Worm (Caenorhabditis elegans) whole organism, L1 larva: ENCODE data around the gene pak-2.

Experiments
- C04F5.9 ChIP-seq: sonication (generic microtip); optimal IDR thresholded peaks from 2 replicates; lab custom pipeline; 2016; ENCODE audit warnings: missing genetic modification characterization, missing compliant biosample characterization
- C16A3.4 ChIP-seq: fragments of 150-350 bp; optimal IDR thresholded peaks from 2 replicates; lab custom pipeline; 2014; ENCODE audit warnings: missing biosample characterization, missing genetic modification characterization
- F16B12.6 ChIP-seq: fragments of 150-350 bp; optimal IDR thresholded peaks from 2 replicates; lab custom pipeline; 2014; ENCODE audit warnings: missing biosample characterization, missing genetic modification characterization
- Y116A8C.19 ChIP-seq: sonication (generic microtip); optimal IDR thresholded peaks from 2 replicates; lab custom pipeline; 2016; ENCODE audit warnings: missing compliant biosample characterization, missing genetic modification characterization, borderline replicate concordance
- aha-1 ChIP-seq: fragments of 150-350 bp; optimal IDR thresholded peaks from 2 replicates; lab custom pipeline; 2014; ENCODE audit warnings: missing biosample characterization, missing genetic modification characterization
- aly-2 ChIP-seq: fragments of 150-350 bp; optimal IDR thresholded peaks from 2 replicates; lab custom pipeline; 2014; ENCODE audit warnings: missing biosample characterization, missing genetic modification characterization
- blmp-1 ChIP-seq: fragments of 150-350 bp; optimal IDR thresholded peaks from 2 replicates; lab custom pipeline; 2014; ENCODE audit warnings: missing biosample characterization, missing genetic modification characterization
- ceh-8 ChIP-seq: fragments of 200-800 bp; sonication (Bioruptor generic); optimal IDR thresholded peaks from 2 replicates; lab custom pipeline; 2018; ENCODE audit warnings: mild to moderate bottlenecking, missing genetic modification characterization, moderate library complexity, missing compliant biosample characterization
- ceh-88 ChIP-seq: fragments of 200-800 bp; sonication (Bioruptor generic); IDR thresholded peaks from 2 replicates; pipeline ENCODE4 v1.3.6; 2022; ENCODE audit warnings: missing genetic modification characterization, missing compliant biosample characterization
- ceh-90 ChIP-seq: sonication (generic microtip); optimal IDR thresholded peaks from 2 replicates; lab custom pipeline; 2016; ENCODE audit warnings: missing genetic modification characterization, missing compliant biosample characterization
- dpl-1 ChIP-seq, 3 experiments: fragments of 150-350 bp in 2 of 3; sonication (generic microtip) in 1 of 3; optimal IDR thresholded peaks; 2 replicates each; lab custom pipeline; 2014 to 2017; ENCODE audit warnings: missing biosample characterization in 3 of 3, missing genetic modification characterization in 3 of 3, missing genetic modification reagents in 3 of 3
- dsc-1 ChIP-seq: sonication (generic microtip); optimal IDR thresholded peaks from 2 replicates; lab custom pipeline; 2016; ENCODE audit warnings: mild to moderate bottlenecking, missing genetic modification characterization, missing compliant biosample characterization
- efl-1 ChIP-seq, 4 experiments: fragments of 150-350 bp; optimal IDR thresholded peaks in 3 of 4; peaks in 1 of 4; 1 replicate in 1 of 4; 2 replicates in 3 of 4; lab custom pipeline; 2014; ENCODE audit warnings: missing biosample characterization in 2 of 4, missing genetic modification characterization in 2 of 4, missing genetic modification reagents in 2 of 4
- egl-13 ChIP-seq: sonication (generic microtip); optimal IDR thresholded peaks from 2 replicates; lab custom pipeline; 2016; ENCODE audit warnings: missing genotype, missing genetic modification reagents, missing genetic modification characterization, missing compliant biosample characterization
- egl-27 ChIP-seq, 2 experiments: fragments of 150-350 bp in 1 of 2; sonication (generic microtip); optimal IDR thresholded peaks; 3 replicates each; lab custom pipeline; 2017 to 2018; ENCODE audit warnings: missing biosample characterization in 2 of 2, missing genetic modification characterization in 2 of 2, missing genetic modification reagents in 2 of 2
- elt-3 ChIP-seq, 6 experiments: fragments of 150-350 bp in 1 of 6; sonication (generic microtip); optimal IDR thresholded peaks; 2 replicates each; lab custom pipeline; 2017 to 2018; ENCODE audit warnings: missing biosample characterization in 6 of 6, missing genetic modification characterization in 6 of 6, inconsistent platforms in 1 of 6
- fkh-10 ChIP-seq: sonication (generic microtip); optimal IDR thresholded peaks from 2 replicates; lab custom pipeline; 2017; ENCODE audit warnings: missing biosample characterization, missing genetic modification reagents, missing genetic modification characterization
- fkh-4 ChIP-seq: sonication (generic microtip); optimal IDR thresholded peaks from 2 replicates; lab custom pipeline; 2016; ENCODE audit warnings: missing compliant biosample characterization, missing genetic modification characterization, borderline replicate concordance
- fkh-8 ChIP-seq: sonication (generic microtip); optimal IDR thresholded peaks from 2 replicates; lab custom pipeline; 2016; ENCODE audit warnings: mild to moderate bottlenecking, missing genetic modification characterization, missing compliant biosample characterization
- fos-1 ChIP-seq: fragments of 150-350 bp; optimal IDR thresholded peaks from 2 replicates; lab custom pipeline; 2014; ENCODE audit warnings: missing biosample characterization, missing genetic modification characterization
- grh-1 ChIP-seq: fragments of 200-800 bp; sonication (Bioruptor generic); IDR thresholded peaks from 2 replicates; pipeline ENCODE4 v1.3.6; 2022; ENCODE audit warnings: missing genetic modification reagents, missing genetic modification characterization, missing compliant biosample characterization
- hpl-2 ChIP-seq: fragments of 150-350 bp; optimal IDR thresholded peaks from 2 replicates; lab custom pipeline; 2014; ENCODE audit warnings: missing biosample characterization, missing genetic modification reagents, missing genetic modification characterization
- isw-1 ChIP-seq: fragments of 200-800 bp; sonication (Bioruptor generic); IDR thresholded peaks from 2 replicates; pipeline ENCODE4 v1.3.6; 2022; ENCODE audit warnings: missing genetic modification characterization, missing compliant biosample characterization
- jun-1 ChIP-seq: fragments of 150-350 bp; optimal IDR thresholded peaks from 2 replicates; lab custom pipeline; 2014; ENCODE audit warnings: missing biosample characterization, missing genetic modification reagents, missing genetic modification characterization
- lin-14 ChIP-seq: fragments of 200-800 bp; sonication (Bioruptor generic); optimal IDR thresholded peaks from 2 replicates; lab custom pipeline; 2018; ENCODE audit warnings: mild to moderate bottlenecking, missing genetic modification characterization, moderate library complexity, missing compliant biosample characterization
- lin-15B ChIP-seq: fragments of 150-350 bp; sonication (generic microtip); optimal IDR thresholded peaks from 3 replicates; lab custom pipeline; 2014; ENCODE audit warnings: missing biosample characterization, missing genetic modification characterization
- lin-35 ChIP-seq, 2 experiments: fragments of 150-350 bp; optimal IDR thresholded peaks; 2 replicates each; lab custom pipeline; 2014; ENCODE audit warnings: missing biosample characterization in 2 of 2, missing genetic modification characterization in 2 of 2, missing genetic modification reagents in 2 of 2
- lin-39 ChIP-seq: fragments of 150-350 bp; optimal IDR thresholded peaks from 2 replicates; lab custom pipeline; 2014; ENCODE audit warnings: missing biosample characterization, missing genetic modification reagents, missing genetic modification characterization
- lir-3 ChIP-seq: sonication (generic microtip); optimal IDR thresholded peaks from 2 replicates; lab custom pipeline; 2016; ENCODE audit warnings: mild to moderate bottlenecking, missing genetic modification characterization, moderate library complexity, missing compliant biosample characterization; ENCODE audit not compliant: poor library complexity
- lsy-2 ChIP-seq, 2 experiments: fragments of 150-350 bp; optimal IDR thresholded peaks; 2 replicates each; lab custom pipeline; 2014; ENCODE audit warnings: missing biosample characterization in 2 of 2, missing genetic modification characterization in 2 of 2
- mdl-1 ChIP-seq, 2 experiments: fragments of 150-350 bp; optimal IDR thresholded peaks; 2 replicates each; lab custom pipeline; 2014 to 2017; ENCODE audit warnings: missing biosample characterization in 2 of 2, missing genetic modification characterization in 2 of 2, inconsistent platforms in 1 of 2
- mef-2 ChIP-seq: fragments of 150-350 bp; optimal IDR thresholded peaks from 2 replicates; lab custom pipeline; 2014; ENCODE audit warnings: missing biosample characterization, missing genetic modification characterization
- mep-1 ChIP-seq: fragments of 150-350 bp; optimal IDR thresholded peaks from 2 replicates; lab custom pipeline; 2014; ENCODE audit warnings: missing biosample characterization, missing genetic modification characterization
- nhr-12 ChIP-seq: sonication (generic microtip); optimal IDR thresholded peaks from 2 replicates; lab custom pipeline; 2017; ENCODE audit warnings: missing biosample characterization, missing genetic modification characterization
- nhr-19 ChIP-seq: fragments of 200-800 bp; sonication (Bioruptor generic); conservative IDR thresholded peaks from 2 replicates; pipeline ENCODE4 v1.3.6; 2022; ENCODE audit warnings: missing genetic modification characterization, missing compliant biosample characterization
- nhr-20 ChIP-seq: sonication (generic microtip); optimal IDR thresholded peaks from 2 replicates; lab custom pipeline; 2016; ENCODE audit warnings: mild to moderate bottlenecking, missing genetic modification characterization, missing compliant biosample characterization
- nhr-71 ChIP-seq: sonication (generic microtip); optimal IDR thresholded peaks from 2 replicates; lab custom pipeline; 2016; ENCODE audit warnings: mild to moderate bottlenecking, missing genetic modification characterization, moderate library complexity, missing compliant biosample characterization
- nhr-84 ChIP-seq: sonication (generic microtip); optimal IDR thresholded peaks from 2 replicates; lab custom pipeline; 2017; ENCODE audit warnings: missing biosample characterization, missing genetic modification characterization
- nhr-85 ChIP-seq: sonication (generic microtip); peaks from one replicate; lab custom pipeline; 2016; ENCODE audit warnings: missing genetic modification characterization, inconsistent platforms, missing compliant biosample characterization
- rnt-1 ChIP-seq: sonication (generic microtip); optimal IDR thresholded peaks from 2 replicates; lab custom pipeline; 2016; ENCODE audit warnings: mild to moderate bottlenecking, missing genetic modification characterization, moderate library complexity, missing compliant biosample characterization
- snpc-4 ChIP-seq: fragments of 150-350 bp; optimal IDR thresholded peaks from 2 replicates; lab custom pipeline; 2014; ENCODE audit warnings: missing biosample characterization, missing genetic modification characterization
- snu-23 ChIP-seq: sonication (generic microtip); optimal IDR thresholded peaks from 2 replicates; lab custom pipeline; 2016; ENCODE audit warnings: missing genetic modification characterization, missing compliant biosample characterization
- sup-37 ChIP-seq: fragments of 200-800 bp; sonication (Bioruptor generic); optimal IDR thresholded peaks from 2 replicates; lab custom pipeline; 2018; ENCODE audit warnings: mild to moderate bottlenecking, missing genetic modification characterization, missing compliant biosample characterization
- swsn-7 ChIP-seq: sonication (generic microtip); optimal IDR thresholded peaks from 2 replicates; lab custom pipeline; 2016; ENCODE audit warnings: missing genetic modification characterization, missing compliant biosample characterization
- unc-30 ChIP-seq: sonication (generic microtip); optimal IDR thresholded peaks from 2 replicates; lab custom pipeline; 2017; ENCODE audit warnings: missing biosample characterization, missing genetic modification characterization
- unc-62 ChIP-seq: fragments of 150-350 bp; optimal IDR thresholded peaks from 2 replicates; lab custom pipeline; 2014; ENCODE audit warnings: missing biosample characterization, missing genetic modification reagents, missing genetic modification characterization
- unc-86 ChIP-seq: sonication (generic microtip); optimal IDR thresholded peaks from 2 replicates; lab custom pipeline; 2016; ENCODE audit warnings: missing genetic modification characterization, missing compliant biosample characterization
- vab-15 ChIP-seq: sonication (generic microtip); optimal IDR thresholded peaks from 2 replicates; lab custom pipeline; 2017; ENCODE audit warnings: missing genotype, mild to moderate bottlenecking, missing genetic modification characterization, missing compliant biosample characterization
- xbp-1 ChIP-seq: sonication (generic microtip); optimal IDR thresholded peaks from 2 replicates; lab custom pipeline; 2016; ENCODE audit warnings: missing genetic modification characterization, missing compliant biosample characterization
- zag-1 ChIP-seq: fragments of 150-350 bp; optimal IDR thresholded peaks from 2 replicates; lab custom pipeline; 2014; ENCODE audit warnings: missing biosample characterization, missing genetic modification characterization
- zip-4 ChIP-seq: fragments of 200-800 bp; sonication (Bioruptor generic); optimal IDR thresholded peaks from 2 replicates; lab custom pipeline; 2018; ENCODE audit warnings: mild to moderate bottlenecking, missing genetic modification characterization, moderate library complexity, missing compliant biosample characterization
- ztf-11 ChIP-seq, 2 experiments: sonication (generic microtip); optimal IDR thresholded peaks; 2 replicates each; lab custom pipeline; 2016 to 2017; ENCODE audit warnings: missing genetic modification characterization in 2 of 2, missing biosample characterization in 1 of 2, missing compliant biosample characterization in 1 of 2
- ztf-4 ChIP-seq: fragments of 150-350 bp; optimal IDR thresholded peaks from 2 replicates; lab custom pipeline; 2014; ENCODE audit warnings: missing biosample characterization, missing genetic modification characterization

The pak-2 gene

ce11 chrV:11029309-11029708, 9.9 kb downstream of the pak-2 start (continued):
- no peak for TF ChIP-seq unc-30
- TF ChIP-seq sup-37 (GFP tag; lab: Kevin White, UChicago): peak; percentile 45
- TF ChIP-seq unc-86 (tag; lab: Kevin White, UChicago): peak; percentile 66
- TF ChIP-seq lin-15B (tag; lab: Kevin White, UChicago): peak; percentile 60
- no peak for TF ChIP-seq nhr-12
- peak; percentile 73 for TF ChIP-seq snu-23 (GFP tag; lab: Kevin White, UChicago)
- TF ChIP-seq mep-1: peak; percentile 59
- peak in 1 of 2 experiments; percentile 90 for TF ChIP-seq ztf-11 (tag; optimal IDR thresholded peaks at IDR 0.05; lab: Kevin White, UChicago)
- no peak for TF ChIP-seq aly-2 (tag; lab: Kevin White, UChicago)
- TF ChIP-seq vab-15: no peak
- peak; percentile 11 for TF ChIP-seq zip-4 (GFP tag; lab: Kevin White, UChicago)
- peak; percentile 53 for TF ChIP-seq jun-1
- TF ChIP-seq rnt-1 (tag; lab: Kevin White, UChicago): peak; percentile 96
- no peak for TF ChIP-seq zag-1 (tag; lab: Kevin White, UChicago)
- peak; percentile 78 for TF ChIP-seq dsc-1
- TF ChIP-seq ztf-4 (tag; lab: Kevin White, UChicago): no peak
- TF ChIP-seq egl-27 (tag; optimal IDR thresholded peaks at IDR 0.05; lab: Kevin White, UChicago): no peak
- TF ChIP-seq grh-1 (GFP tag; lab: Robert Waterston, UW): peak; percentile 62
- peak; percentile 93 for TF ChIP-seq lir-3
- peak; percentile 87 for TF ChIP-seq fkh-4 (tag; lab: Kevin White, UChicago)
- TF ChIP-seq lsy-2 (tag; optimal IDR thresholded peaks at IDR 0.05; lab: Kevin White, UChicago): peak; percentile 32 to 72
- peak; percentile 22 for TF ChIP-seq snpc-4
- no peak for TF ChIP-seq nhr-84 (tag; lab: Kevin White, UChicago)
- peak; percentile 72 for TF ChIP-seq nhr-19
- no peak for TF ChIP-seq fkh-10
- TF ChIP-seq isw-1: peak; percentile 53
- no peak for TF ChIP-seq mef-2 (tag; lab: Kevin White, UChicago)
- peak; percentile 16 for TF ChIP-seq fos-1 (tag; lab: Kevin White, UChicago)
- peak; percentile 94 for TF ChIP-seq nhr-85 (tag; lab: Kevin White, UChicago)
- peak; percentile 59 for TF ChIP-seq swsn-7 (tag; lab: Kevin White, UChicago)
- TF ChIP-seq fkh-8 (tag; lab: Kevin White, UChicago): peak; percentile 42
- peak; percentile 56 for TF ChIP-seq Y116A8C.19 (tag; lab: Kevin White, UChicago)
- TF ChIP-seq nhr-20 (tag; lab: Kevin White, UChicago): peak; percentile 81
- no peak for TF ChIP-seq hpl-2
- peak; percentile 52 for TF ChIP-seq C16A3.4 (tag; lab: Kevin White, UChicago)
- TF ChIP-seq aha-1 (tag; lab: Kevin White, UChicago): no peak
- TF ChIP-seq efl-1 (optimal IDR thresholded peaks at IDR 0.05; lab: Kevin White, UChicago): peak; percentile 95 to 97
- TF ChIP-seq efl-1 (GFP tag; optimal IDR thresholded peaks at IDR 0.05 in 1 of 2; lab: Kevin White, UChicago): peak; percentile 93 to 99
- TF ChIP-seq ceh-90 (tag; lab: Kevin White, UChicago): peak; percentile 90
- TF ChIP-seq elt-3 (tag; optimal IDR thresholded peaks at IDR 0.05; lab: Kevin White, UChicago): peak in 1 of 6 experiments; percentile 30
- peak; percentile 38 for TF ChIP-seq lin-14
- peak; percentile 55 for TF ChIP-seq ceh-8 (GFP tag; lab: Kevin White, UChicago)
- peak; percentile 83 for TF ChIP-seq nhr-71
- peak; percentile 0 for TF ChIP-seq lin-39 (tag; lab: Kevin White, UChicago)
- peak; percentile 80 for TF ChIP-seq xbp-1 (tag; lab: Kevin White, UChicago)
- TF ChIP-seq lin-35 (GFP tag; optimal IDR thresholded peaks at IDR 0.05; lab: Kevin White, UChicago): peak; percentile 93 to 97
- TF ChIP-seq ceh-88 (GFP tag; lab: Robert Waterston, UW): no peak
- TF ChIP-seq C04F5.9 (tag; lab: Kevin White, UChicago): peak; percentile 72
- TF ChIP-seq egl-13 (tag; lab: Kevin White, UChicago): peak; percentile 66
- TF ChIP-seq blmp-1: peak; percentile 67
- TF ChIP-seq F16B12.6 (tag; lab: Kevin White, UChicago): peak; percentile 12
- TF ChIP-seq unc-62 (GFP tag; lab: Kevin White, UChicago): no peak
- TF ChIP-seq mdl-1 (tag; optimal IDR thresholded peaks at IDR 0.05; lab: Kevin White, UChicago): peak in 1 of 2 experiments; percentile 28
- peak; percentile 90 to 93 (median 93) for TF ChIP-seq dpl-1 (GFP tag; optimal IDR thresholded peaks at IDR 0.05; lab: Kevin White, UChicago)
